Worm (Caenorhabditis elegans) whole organism, L2 larva: ENCODE measurements around the gene F48G7.13.

Experiments used
- C34F6.9 ChIP-seq: fragments of 150-350 bp; optimal IDR thresholded peaks from 2 replicates; lab custom pipeline; 2014; ENCODE audit warnings: missing biosample characterization, missing genetic modification characterization
- F13H6.1 ChIP-seq: sonication (generic microtip); optimal IDR thresholded peaks from 2 replicates; lab custom pipeline; 2016; ENCODE audit warnings: missing genetic modification characterization, missing compliant biosample characterization
- R02D3.7 ChIP-seq: fragments of 150-350 bp; optimal IDR thresholded peaks from 2 replicates; lab custom pipeline; 2014; ENCODE audit warnings: missing biosample characterization, missing genetic modification characterization
- ZK546.5 ChIP-seq: sonication (generic microtip); optimal IDR thresholded peaks from 2 replicates; lab custom pipeline; 2017; ENCODE audit warnings: missing biosample characterization, missing genetic modification characterization
- alr-1 ChIP-seq: fragments of 150-350 bp; optimal IDR thresholded peaks from 2 replicates; lab custom pipeline; 2014; ENCODE audit warnings: missing biosample characterization, missing genetic modification characterization
- aly-2 ChIP-seq: fragments of 150-350 bp; optimal IDR thresholded peaks from 2 replicates; lab custom pipeline; 2014; ENCODE audit warnings: missing biosample characterization, missing genetic modification characterization
- ama-1 ChIP-seq: fragments of 150-350 bp; optimal IDR thresholded peaks from 2 replicates; lab custom pipeline; 2018; ENCODE audit warnings: inconsistent platforms
- blmp-1 ChIP-seq: sonication (generic microtip); optimal IDR thresholded peaks from 2 replicates; lab custom pipeline; 2017; ENCODE audit warnings: missing genetic modification characterization, mild to moderate bottlenecking, missing compliant biosample characterization, antibody characterized with exemption, moderate library complexity; ENCODE audit not compliant: insufficient read depth
- dmd-4 ChIP-seq: sonication (generic microtip); optimal IDR thresholded peaks from 2 replicates; lab custom pipeline; 2017; ENCODE audit warnings: missing biosample characterization, missing genetic modification characterization
- egl-27 ChIP-seq: sonication (generic microtip); optimal IDR thresholded peaks from 3 replicates; lab custom pipeline; 2017; ENCODE audit warnings: missing biosample characterization, missing genetic modification reagents, missing genetic modification characterization
- elt-1 ChIP-seq: fragments of 150-350 bp; optimal IDR thresholded peaks from 2 replicates; lab custom pipeline; 2014; ENCODE audit warnings: missing biosample characterization, missing genetic modification characterization
- fos-1 ChIP-seq: fragments of 150-350 bp; optimal IDR thresholded peaks from 2 replicates; lab custom pipeline; 2014; ENCODE audit warnings: missing biosample characterization, missing genetic modification characterization
- gmeb-1 ChIP-seq: fragments of 150-350 bp; optimal IDR thresholded peaks from 2 replicates; lab custom pipeline; 2014; ENCODE audit warnings: missing biosample characterization, missing genetic modification characterization
- lin-11 ChIP-seq: fragments of 150-350 bp; sonication (generic microtip); optimal IDR thresholded peaks from 2 replicates; lab custom pipeline; 2014; ENCODE audit warnings: missing biosample characterization, missing genetic modification characterization, inconsistent platforms, mixed read lengths
- lin-13 ChIP-seq: fragments of 150-350 bp; optimal IDR thresholded peaks from 2 replicates; lab custom pipeline; 2014; ENCODE audit warnings: missing biosample characterization, missing genetic modification reagents, missing genetic modification characterization
- lin-39 ChIP-seq: fragments of 150-350 bp; optimal IDR thresholded peaks from 2 replicates; lab custom pipeline; 2014; ENCODE audit warnings: missing biosample characterization, missing genetic modification reagents, missing genetic modification characterization
- mab-5 ChIP-seq: fragments of 150-350 bp; optimal IDR thresholded peaks from 2 replicates; lab custom pipeline; 2014; ENCODE audit warnings: missing biosample characterization, missing genetic modification characterization
- mdl-1 ChIP-seq, 2 experiments: fragments of 150-350 bp in 1 of 2; sonication (generic microtip) in 1 of 2; optimal IDR thresholded peaks; 2 replicates each; lab custom pipeline; 2017; ENCODE audit warnings: missing biosample characterization in 2 of 2, missing genetic modification characterization in 2 of 2
- nhr-10 ChIP-seq: sonication (generic microtip); optimal IDR thresholded peaks from 2 replicates; lab custom pipeline; 2017; ENCODE audit warnings: missing biosample characterization, missing genetic modification characterization
- nhr-12 ChIP-seq: fragments of 150-350 bp; optimal IDR thresholded peaks from 2 replicates; lab custom pipeline; 2014; ENCODE audit warnings: missing biosample characterization, missing genetic modification characterization
- nhr-21 ChIP-seq: fragments of 150-350 bp; optimal IDR thresholded peaks from 2 replicates; lab custom pipeline; 2014; ENCODE audit warnings: missing biosample characterization, missing genetic modification characterization
- nhr-237 ChIP-seq: fragments of 150-350 bp; optimal IDR thresholded peaks from 2 replicates; lab custom pipeline; 2014; ENCODE audit warnings: missing biosample characterization, missing genetic modification characterization
- nhr-6 ChIP-seq: fragments of 150-350 bp; optimal IDR thresholded peaks from 2 replicates; lab custom pipeline; 2014; ENCODE audit warnings: missing biosample characterization, missing genetic modification characterization
- peb-1 ChIP-seq: fragments of 150-350 bp; optimal IDR thresholded peaks from 2 replicates; lab custom pipeline; 2014; ENCODE audit warnings: missing biosample characterization, missing genetic modification characterization
- skn-1 ChIP-seq: sonication (generic microtip); optimal IDR thresholded peaks from 2 replicates; lab custom pipeline; 2017; ENCODE audit warnings: missing biosample characterization, missing genetic modification characterization
- sma-9 ChIP-seq, 2 experiments: fragments of 150-350 bp in 1 of 2; sonication (generic microtip) in 1 of 2; optimal IDR thresholded peaks; 2 replicates each; lab custom pipeline; 2014 to 2016; ENCODE audit warnings: missing genetic modification characterization in 2 of 2, mild to moderate bottlenecking in 1 of 2, missing biosample characterization in 1 of 2, missing compliant biosample characterization in 1 of 2, missing genetic modification reagents in 1 of 2, moderate library complexity in 1 of 2
- unc-55 ChIP-seq: fragments of 150-350 bp; sonication (generic microtip); optimal IDR thresholded peaks from 3 replicates; lab custom pipeline; 2014; ENCODE audit warnings: missing biosample characterization, missing genetic modification reagents, missing genetic modification characterization
- unc-62 ChIP-seq: fragments of 150-350 bp; optimal IDR thresholded peaks from 2 replicates; lab custom pipeline; 2014; ENCODE audit warnings: missing biosample characterization, missing genetic modification reagents, missing genetic modification characterization
- zag-1 ChIP-seq: fragments of 150-350 bp; optimal IDR thresholded peaks from 2 replicates; lab custom pipeline; 2014; ENCODE audit warnings: missing biosample characterization, missing genetic modification characterization
- ztf-4 ChIP-seq: fragments of 150-350 bp; optimal IDR thresholded peaks from 2 replicates; lab custom pipeline; 2014; ENCODE audit warnings: missing biosample characterization, missing genetic modification characterization

The F48G7.13 gene

ce11 chrV:619054-619453 lies 3.7 kb downstream of the F48G7.13 start, which contains the start of gene F48G7.4 (continued):
- TF ChIP-seq zag-1 (tag; lab: Kevin White, UChicago), result peak; percentile 84

- TF ChIP-seq ZK546.5 (tag; lab: Kevin White, UChicago), result no peak
- TF ChIP-seq ztf-4 (tag; lab: Kevin White, UChicago), result no peak
- no peak for TF ChIP-seq F13H6.1 (tag; lab: Kevin White, UChicago)
- TF ChIP-seq mdl-1 (tag; optimal IDR thresholded peaks at IDR 0.05; lab: Kevin White, UChicago), result no peak
- no peak for TF ChIP-seq nhr-10
- TF ChIP-seq lin-39 (tag; lab: Kevin White, UChicago), result no peak
- TF ChIP-seq C34F6.9 (tag; lab: Kevin White, UChicago), result no peak
- no peak for TF ChIP-seq ama-1
- TF ChIP-seq aly-2 (tag; lab: Kevin White, UChicago), result no peak
- no peak for TF ChIP-seq nhr-21 (tag; lab: Kevin White, UChicago)
- no peak for TF ChIP-seq dmd-4
- TF ChIP-seq unc-55, result no peak
- TF ChIP-seq fos-1, result no peak
- no peak for TF ChIP-seq mab-5 (tag; lab: Kevin White, UChicago)
- no peak for TF ChIP-seq peb-1
- TF ChIP-seq zag-1 (tag; lab: Kevin White, UChicago), result no peak
- TF ChIP-seq blmp-1 (tag; lab: Kevin White, UChicago), result no peak
- TF ChIP-seq gmeb-1 (tag; lab: Kevin White, UChicago), result no peak
- TF ChIP-seq, all 48 proteins: peak for 0
These were observed 5.6 kb downstream of the F48G7.13 start for ce11 chrV:620987-621386.

- TF ChIP-seq ZK546.5 (tag; lab: Kevin White, UChicago), result no peak
- no peak for TF ChIP-seq nhr-12 (tag; lab: Kevin White, UChicago)
- TF ChIP-seq peb-1, result no peak
- TF ChIP-seq, all 48 proteins: peak for 0
These were observed 7.5 kb downstream of the F48G7.13 start, which contains the start of gene F48G7.5 for ce11 chrV:622902-623301. Gene F48G7.5, minus strand, starts transcription at chrV:622935.

ce11 chrV:624922-625321 lies 9.5 kb downstream of the F48G7.13 start, which contains the start of gene srt-17:
Gene srt-17, minus strand, starts transcription at chrV:625022.
- no peak for TF ChIP-seq mdl-1 (tag; optimal IDR thresholded peaks at IDR 0.05; lab: Kevin White, UChicago)

ce11 chrV:626321-626720 lies 10.9 kb downstream of the F48G7.13 start, which contains the start of gene F48G7.7:
Gene F48G7.7, minus strand, starts transcription at chrV:626421.
- no peak for TF ChIP-seq F13H6.1 (tag; lab: Kevin White, UChicago)
- TF ChIP-seq, all 48 proteins: peak for 0

- TF ChIP-seq ztf-4 (tag; lab: Kevin White, UChicago) (no peak), R02D3.7 (tag; lab: Kevin White, UChicago) (no peak), unc-55 (no peak), nhr-10 (no peak), ama-1 (no peak), alr-1 (tag; lab: Kevin White, UChicago) (no peak), nhr-237 (tag; lab: Kevin White, UChicago) (no peak), unc-62 (GFP tag; lab: Kevin White, UChicago) (no peak), blmp-1 (tag; lab: Kevin White, UChicago) (no peak), egl-27 (no peak), C34F6.9 (tag; lab: Kevin White, UChicago) (no peak), F13H6.1 (tag; lab: Kevin White, UChicago) (no peak)
These were observed 12.2 kb downstream of the F48G7.13 start, which contains the start of gene F48G7.8 for ce11 chrV:627585-627984. Gene F48G7.8, minus strand, starts transcription at chrV:627685.

- TF ChIP-seq elt-1 (tag; lab: Kevin White, UChicago) (no peak), lin-11 (tag; lab: Kevin White, UChicago) (no peak), nhr-6 (no peak), R02D3.7 (tag; lab: Kevin White, UChicago) (no peak), nhr-21 (tag; lab: Kevin White, UChicago) (no peak), sma-9 (GFP tag; optimal IDR thresholded peaks at IDR 0.05; lab: Kevin White, UChicago) (no peak), sma-9 (tag; optimal IDR thresholded peaks at IDR 0.05; lab: Kevin White, UChicago) (no peak), aly-2 (tag; lab: Kevin White, UChicago) (no peak), lin-39 (tag; lab: Kevin White, UChicago) (no peak), egl-27 (no peak), mdl-1 (tag; optimal IDR thresholded peaks at IDR 0.05; lab: Kevin White, UChicago) (no peak), lin-13 (GFP tag; lab: Kevin White, UChicago) (no peak), skn-1 (tag; lab: Kevin White, UChicago) (no peak)
These were observed 13.2 kb downstream of the F48G7.13 start, which contains the start of gene F48G7.9 for ce11 chrV:628527-628926. Gene F48G7.9, minus strand, starts transcription at chrV:628627.
